Fruit fly (Drosophila melanogaster): ENCODE results near the gene jp.

DNA sequence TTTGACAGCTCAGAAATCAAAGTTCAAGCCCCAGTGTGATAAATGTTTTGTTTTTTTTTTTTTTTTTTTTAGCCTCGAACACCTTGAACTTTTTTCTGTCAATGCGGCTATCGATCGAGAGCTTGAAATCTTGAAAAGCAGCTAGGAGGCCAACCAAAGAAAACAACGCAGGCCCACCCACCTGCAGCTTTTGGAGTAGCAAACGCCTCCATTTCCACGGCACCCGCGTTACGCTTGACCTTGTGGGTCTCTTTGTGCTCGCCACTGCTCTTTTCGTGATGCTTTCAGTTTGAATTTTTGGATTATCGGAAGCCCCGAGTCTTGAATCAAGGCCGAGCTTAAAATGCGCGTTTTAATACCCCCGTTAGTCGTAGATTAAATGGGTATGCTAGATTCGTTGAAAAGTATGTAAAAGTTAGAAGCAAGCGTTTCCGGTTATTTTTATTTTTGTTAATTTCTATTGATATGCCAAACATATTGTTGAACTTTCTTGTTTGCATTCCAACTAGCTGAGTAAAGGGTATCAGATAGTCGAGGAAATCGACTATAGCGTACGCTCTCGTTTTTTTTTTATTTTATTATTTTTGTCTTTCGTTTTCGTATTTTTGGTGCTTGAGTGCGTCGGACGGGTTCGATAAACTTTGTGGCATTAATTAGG lies 63.6 kb downstream of the jp start:
- TF ChIP-seq tio (GFP tag; optimal IDR thresholded peaks at IDR 0.05) (peak; percentile 51), CG2116 (GFP tag; optimal IDR thresholded peaks at IDR 0.05) (peak; percentile 10)

Data from whole organism, embryonic.